Fruit fly (Drosophila melanogaster): ENCODE results near the gene CG6654.
A peak's percentile ranks its signal among the peaks of the same experiment; 100 is the strongest.

CG6654 gene

DNA sequence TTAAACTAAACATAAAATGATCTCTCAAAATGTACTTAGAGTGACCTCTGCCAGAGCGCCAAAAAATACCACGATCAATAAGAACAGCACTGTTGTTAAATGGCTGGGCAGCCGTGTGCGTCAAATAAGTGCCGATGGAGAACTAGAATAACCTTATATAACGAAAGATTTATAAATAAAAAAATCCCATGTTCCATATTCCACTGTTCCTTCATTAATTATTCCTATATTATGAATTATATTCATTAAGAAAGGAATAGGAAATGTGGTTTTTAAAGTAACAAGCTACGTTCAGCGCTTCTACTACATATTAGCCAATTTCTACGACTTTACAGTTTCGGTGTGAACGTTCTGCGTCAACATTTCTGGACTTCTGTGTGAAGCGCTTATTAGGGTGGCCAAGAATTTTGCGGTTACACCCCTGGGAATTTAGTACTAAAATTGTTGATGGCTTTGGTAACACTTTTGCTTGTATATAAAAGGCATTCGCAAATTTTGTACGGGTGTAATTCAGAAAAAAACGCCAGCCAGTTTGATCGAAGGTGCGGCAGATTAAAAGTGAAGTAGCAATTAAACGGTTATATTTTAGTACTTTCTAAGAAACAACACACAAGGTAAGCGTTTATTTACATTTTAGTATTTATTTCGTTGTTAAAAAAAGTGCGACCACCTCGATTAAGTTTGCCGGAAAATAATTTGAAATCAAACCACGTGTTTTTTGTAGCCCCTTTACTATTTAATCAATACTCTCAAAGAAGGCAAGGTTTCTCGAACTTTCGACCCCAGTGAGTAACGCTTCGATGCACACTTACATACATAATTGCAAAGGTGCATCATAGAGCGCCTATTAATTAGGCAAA, 29.0 kb upstream of the CG6654 start, which contains the start of the genes tefu and Hsc70-4:
Gene tefu (minus strand): TSS at position 51 of the 860 bp plus-strand sequence.
Gene Hsc70-4 (plus strand): TSS at position 502 of the 860 bp plus-strand sequence.
- peak; percentile 53 for TF ChIP-seq CG1620 (GFP tag; optimal IDR thresholded peaks at IDR 0.05)
- TF ChIP-seq CG14711 (tag; optimal IDR thresholded peaks at IDR 0.05), result no peak
- peak; percentile 62 for TF ChIP-seq Clk (GFP tag; optimal IDR thresholded peaks at IDR 0.05)
- no peak for TF ChIP-seq cnc (optimal IDR thresholded peaks at IDR 0.05)
- peak; percentile 83 for TF ChIP-seq toe (GFP tag; optimal IDR thresholded peaks at IDR 0.05)
- TF ChIP-seq tj (GFP tag; optimal IDR thresholded peaks at IDR 0.05), result peak; percentile 52
- peak; percentile 93 for TF ChIP-seq Mnt (GFP tag; optimal IDR thresholded peaks at IDR 0.05)
- TF ChIP-seq CG11617 (GFP tag; optimal IDR thresholded peaks at IDR 0.05), result peak; percentile 42
- TF ChIP-seq CG33017 (tag; optimal IDR thresholded peaks at IDR 0.05), result peak; percentile 0
- no peak for TF ChIP-seq kay (GFP tag; ENCODE audit: borderline replicate concordance)
- peak; percentile 69 for TF ChIP-seq bab1 (GFP tag; optimal IDR thresholded peaks at IDR 0.05)
- TF ChIP-seq CG5204 (GFP tag; optimal IDR thresholded peaks at IDR 0.05), result peak; percentile 82
- TF ChIP-seq Crg-1 (GFP tag; optimal IDR thresholded peaks at IDR 0.05), result no peak
- peak; percentile 80 for TF ChIP-seq cic (GFP tag; optimal IDR thresholded peaks at IDR 0.05)
- peak; percentile 51 for TF ChIP-seq Hr96 (GFP tag; optimal IDR thresholded peaks at IDR 0.05)
- peak; percentile 55 for TF ChIP-seq CG7101 (tag; optimal IDR thresholded peaks at IDR 0.05)
- peak; percentile 41 for TF ChIP-seq CG7045 (GFP tag; optimal IDR thresholded peaks at IDR 0.05)
- TF ChIP-seq pad (GFP tag; optimal IDR thresholded peaks at IDR 0.05), result peak; percentile 28
- TF ChIP-seq ovo (GFP tag; optimal IDR thresholded peaks at IDR 0.05), result peak; percentile 35

DNA sequence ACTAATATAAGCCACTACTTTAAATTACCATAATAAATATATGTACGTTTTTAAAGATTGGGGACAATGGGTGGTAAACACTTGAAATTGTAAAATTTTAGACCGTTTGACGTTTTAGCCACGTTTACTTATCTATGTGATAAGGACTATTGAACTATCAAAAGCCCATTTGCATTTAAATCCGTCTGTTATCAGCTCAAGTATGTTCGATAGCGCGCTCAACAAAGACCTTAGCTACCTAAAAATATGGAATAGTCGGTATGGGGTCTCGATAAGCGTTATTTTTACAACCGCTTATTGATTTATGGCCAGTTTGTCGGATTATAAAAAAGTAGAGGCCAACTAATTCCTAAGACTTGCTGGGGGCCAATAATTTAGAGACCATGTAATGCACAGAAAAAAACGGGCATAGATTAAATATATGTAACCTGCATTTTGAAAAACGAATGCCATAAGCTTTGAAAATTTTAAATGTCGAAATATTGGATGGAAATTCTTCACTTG, 18.2 kb upstream of the CG6654 start:
- no peak for TF ChIP-seq bab1 (GFP tag; optimal IDR thresholded peaks at IDR 0.05)
- TF ChIP-seq CG12768 (GFP tag; optimal IDR thresholded peaks at IDR 0.05), result no peak
- TF ChIP-seq CG7045 (GFP tag; optimal IDR thresholded peaks at IDR 0.05), result no peak
- no peak for TF ChIP-seq ovo (GFP tag; optimal IDR thresholded peaks at IDR 0.05)
- no peak for TF ChIP-seq CG11617 (GFP tag; optimal IDR thresholded peaks at IDR 0.05)
- TF ChIP-seq CG7101 (tag; optimal IDR thresholded peaks at IDR 0.05), result no peak
- no peak for TF ChIP-seq Clk (GFP tag; optimal IDR thresholded peaks at IDR 0.05)
- no peak for TF ChIP-seq kay (GFP tag; ENCODE audit: borderline replicate concordance)
- no peak for TF ChIP-seq toe (GFP tag; optimal IDR thresholded peaks at IDR 0.05)
- TF ChIP-seq CG5204 (GFP tag; optimal IDR thresholded peaks at IDR 0.05), result no peak
- no peak for TF ChIP-seq cic (GFP tag; optimal IDR thresholded peaks at IDR 0.05)
- no peak for TF ChIP-seq Mnt (GFP tag; optimal IDR thresholded peaks at IDR 0.05)
- no peak for TF ChIP-seq CG1620 (GFP tag; optimal IDR thresholded peaks at IDR 0.05)
- TF ChIP-seq CG14711 (tag; optimal IDR thresholded peaks at IDR 0.05), result no peak
- no peak for TF ChIP-seq CG33017 (tag; optimal IDR thresholded peaks at IDR 0.05)
- TF ChIP-seq pad (GFP tag; optimal IDR thresholded peaks at IDR 0.05), result no peak
- no peak for TF ChIP-seq tj (GFP tag; optimal IDR thresholded peaks at IDR 0.05)
- TF ChIP-seq cnc (optimal IDR thresholded peaks at IDR 0.05), result no peak

DNA sequence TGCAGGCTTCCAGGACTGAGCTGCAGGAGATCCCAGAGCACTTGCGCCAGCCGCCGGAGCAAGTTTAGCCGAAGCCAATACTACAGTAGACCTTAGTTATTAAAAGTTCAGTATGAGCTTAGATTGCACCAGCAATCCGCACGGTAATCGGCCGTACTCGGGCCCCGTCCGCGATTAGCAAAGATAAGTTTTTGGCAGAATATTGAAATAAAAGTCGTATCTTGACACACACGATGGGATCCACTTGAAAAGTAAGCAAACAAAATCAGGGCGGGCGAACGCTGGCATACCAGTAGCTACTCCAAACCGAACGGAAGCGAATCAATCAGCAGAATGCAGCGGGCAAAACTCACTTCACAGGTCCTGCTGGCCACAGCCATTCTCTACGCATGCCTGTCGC, 16.8 kb upstream of the CG6654 start, which contains the start of gene CG34316:
Gene CG34316 (plus strand): TSS at position 301 of the 400 bp plus-strand sequence.
- TF ChIP-seq ovo (GFP tag; optimal IDR thresholded peaks at IDR 0.05) (no peak), pad (GFP tag; optimal IDR thresholded peaks at IDR 0.05) (no peak), cnc (optimal IDR thresholded peaks at IDR 0.05) (no peak), CG5204 (GFP tag; optimal IDR thresholded peaks at IDR 0.05) (no peak), toe (GFP tag; optimal IDR thresholded peaks at IDR 0.05) (no peak), kay (GFP tag; ENCODE audit: borderline replicate concordance) (no peak), CG11617 (GFP tag; optimal IDR thresholded peaks at IDR 0.05) (no peak), tj (GFP tag; optimal IDR thresholded peaks at IDR 0.05) (no peak), bab1 (GFP tag; optimal IDR thresholded peaks at IDR 0.05) (no peak), CG12768 (GFP tag; optimal IDR thresholded peaks at IDR 0.05) (no peak), Mnt (GFP tag; optimal IDR thresholded peaks at IDR 0.05) (no peak), CG14711 (tag; optimal IDR thresholded peaks at IDR 0.05) (no peak), CG7101 (tag; optimal IDR thresholded peaks at IDR 0.05) (no peak), cic (GFP tag; optimal IDR thresholded peaks at IDR 0.05) (no peak), CG7045 (GFP tag; optimal IDR thresholded peaks at IDR 0.05) (no peak), Hr96 (GFP tag; optimal IDR thresholded peaks at IDR 0.05) (no peak), CG1620 (GFP tag; optimal IDR thresholded peaks at IDR 0.05) (no peak), Crg-1 (GFP tag; optimal IDR thresholded peaks at IDR 0.05) (no peak)

DNA sequence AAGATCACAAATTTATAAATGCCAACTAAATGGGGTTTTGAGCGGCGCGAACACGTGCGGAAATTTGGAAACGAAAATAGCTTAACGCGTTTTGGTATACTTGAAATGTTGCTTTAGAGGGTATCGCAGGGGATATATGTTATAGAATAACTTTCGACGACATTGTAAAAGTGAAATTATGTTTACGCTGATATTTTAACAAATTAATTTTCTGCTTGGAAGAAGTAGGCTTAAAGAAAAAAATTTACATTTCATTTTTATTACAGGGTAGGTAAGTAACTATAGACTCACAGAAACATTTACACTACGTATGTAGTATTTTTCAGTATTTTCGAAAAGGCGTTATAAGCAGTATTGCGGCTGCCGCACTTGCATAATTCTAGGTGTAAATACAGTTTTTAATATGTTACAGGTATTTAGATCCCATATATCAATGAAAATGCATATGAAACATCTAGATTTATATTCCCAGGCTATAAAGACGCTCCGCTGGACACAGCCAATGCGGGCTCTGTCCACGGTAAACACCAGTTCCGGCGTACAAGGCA, 15.9 kb upstream of the CG6654 start, which contains the start of the genes Art3 and mRpS10:
Gene Art3 (minus strand): TSS at position 80 of the 548 bp plus-strand sequence.
Gene mRpS10 (plus strand): TSS at position 337 of the 548 bp plus-strand sequence.
- TF ChIP-seq Mnt (GFP tag; optimal IDR thresholded peaks at IDR 0.05), result peak; percentile 99
- peak; percentile 99 for TF ChIP-seq CG1620 (GFP tag; optimal IDR thresholded peaks at IDR 0.05)
- peak; percentile 100 for TF ChIP-seq CG7101 (tag; optimal IDR thresholded peaks at IDR 0.05)
- peak; percentile 100 for TF ChIP-seq CG12768 (GFP tag; optimal IDR thresholded peaks at IDR 0.05)
- peak; percentile 100 for TF ChIP-seq toe (GFP tag; optimal IDR thresholded peaks at IDR 0.05)
- peak; percentile 99 for TF ChIP-seq CG14711 (tag; optimal IDR thresholded peaks at IDR 0.05)
- TF ChIP-seq tj (GFP tag; optimal IDR thresholded peaks at IDR 0.05), result peak; percentile 94
- peak; percentile 100 for TF ChIP-seq CG7045 (GFP tag; optimal IDR thresholded peaks at IDR 0.05)
- TF ChIP-seq Crg-1 (GFP tag; optimal IDR thresholded peaks at IDR 0.05), result peak; percentile 99
- peak; percentile 100 for TF ChIP-seq CG33017 (tag; optimal IDR thresholded peaks at IDR 0.05)
- TF ChIP-seq ovo (GFP tag; optimal IDR thresholded peaks at IDR 0.05), result peak; percentile 98
- TF ChIP-seq cic (GFP tag; optimal IDR thresholded peaks at IDR 0.05), result peak; percentile 89
- peak; percentile 96 for TF ChIP-seq pad (GFP tag; optimal IDR thresholded peaks at IDR 0.05)
- no peak for TF ChIP-seq cnc (optimal IDR thresholded peaks at IDR 0.05)
- peak; percentile 99 for TF ChIP-seq Clk (GFP tag; optimal IDR thresholded peaks at IDR 0.05)
- peak; percentile 99 for TF ChIP-seq CG11617 (GFP tag; optimal IDR thresholded peaks at IDR 0.05)
- no peak for TF ChIP-seq kay (GFP tag; ENCODE audit: borderline replicate concordance)
- TF ChIP-seq Hr96 (GFP tag; optimal IDR thresholded peaks at IDR 0.05), result no peak
- peak; percentile 100 for TF ChIP-seq CG5204 (GFP tag; optimal IDR thresholded peaks at IDR 0.05)
- TF ChIP-seq bab1 (GFP tag; optimal IDR thresholded peaks at IDR 0.05), result peak; percentile 100
